Worm (Caenorhabditis elegans) whole organism, late embryonic: Measurements from ENCODE around the gene nhr-137.

Source experiments
- ceh-14 ChIP-seq: sonication (generic microtip); optimal IDR thresholded peaks from 2 replicates; lab custom pipeline; 2016; ENCODE audit warnings: missing genotype, missing genetic modification characterization, missing compliant biosample characterization
- ets-4 ChIP-seq: sonication (generic microtip); optimal IDR thresholded peaks from 2 replicates; lab custom pipeline; 2016; ENCODE audit warnings: missing genetic modification characterization, missing compliant biosample characterization
- hlh-30 ChIP-seq: sonication (generic microtip); optimal IDR thresholded peaks from 2 replicates; lab custom pipeline; 2017; ENCODE audit warnings: antibody characterized with exemption, missing genetic modification characterization, missing compliant biosample characterization; ENCODE audit not compliant: insufficient read depth
- hlh-8 ChIP-seq: sonication (generic microtip); optimal IDR thresholded peaks from 2 replicates; lab custom pipeline; 2016; ENCODE audit warnings: missing genotype, missing genetic modification characterization, missing compliant biosample characterization
- nfya-1 ChIP-seq: sonication (generic microtip); optimal IDR thresholded peaks from 2 replicates; lab custom pipeline; 2017; ENCODE audit warnings: missing genetic modification characterization, mild to moderate bottlenecking, missing compliant biosample characterization, antibody characterized with exemption, moderate library complexity
- pag-3 ChIP-seq: sonication (generic microtip); optimal IDR thresholded peaks from 2 replicates; lab custom pipeline; 2016; ENCODE audit warnings: missing compliant biosample characterization, missing genetic modification characterization, borderline replicate concordance
- pha-4 ChIP-seq: fragments of 150-350 bp; optimal IDR thresholded peaks from 2 replicates; lab custom pipeline; 2018; ENCODE audit warnings: missing biosample characterization, missing genetic modification reagents, missing genetic modification characterization
- pqm-1 ChIP-seq: sonication (generic microtip); optimal IDR thresholded peaks from 2 replicates; lab custom pipeline; 2016; ENCODE audit warnings: missing genetic modification characterization, missing compliant biosample characterization
- rnt-1 ChIP-seq: sonication (generic microtip); optimal IDR thresholded peaks from 2 replicates; lab custom pipeline; 2016; ENCODE audit warnings: missing genetic modification characterization, missing compliant biosample characterization
- sox-4 ChIP-seq: sonication (generic microtip); optimal IDR thresholded peaks from 2 replicates; lab custom pipeline; 2017; ENCODE audit warnings: mild to moderate bottlenecking, missing genetic modification characterization, inconsistent platforms, missing compliant biosample characterization
- syd-9 ChIP-seq: sonication (generic microtip); optimal IDR thresholded peaks from 2 replicates; lab custom pipeline; 2016; ENCODE audit warnings: mild to moderate bottlenecking, missing genetic modification characterization, moderate library complexity, missing compliant biosample characterization
- tbx-2 ChIP-seq: sonication (generic microtip); optimal IDR thresholded peaks from 2 replicates; lab custom pipeline; 2016; ENCODE audit warnings: missing genetic modification characterization, missing compliant biosample characterization
- unc-55 ChIP-seq: sonication (generic microtip); optimal IDR thresholded peaks from 2 replicates; lab custom pipeline; 2017; ENCODE audit warnings: missing biosample characterization, missing genetic modification reagents, missing genetic modification characterization

ce11 chrX:6653173-6653572, 15.6 kb downstream of the nhr-137 start:
- TF ChIP-seq nfya-1 (tag; lab: Kevin White, UChicago): no peak
- no peak for TF ChIP-seq syd-9 (tag; lab: Kevin White, UChicago)
- no peak for TF ChIP-seq tbx-2 (tag; lab: Kevin White, UChicago)
- TF ChIP-seq rnt-1 (tag; lab: Kevin White, UChicago): no peak
- TF ChIP-seq ceh-14 (tag; lab: Kevin White, UChicago): no peak
- TF ChIP-seq pqm-1: no peak
- TF ChIP-seq ets-4: no peak
- no peak for TF ChIP-seq hlh-30 (tag; lab: Kevin White, UChicago)
- no peak for TF ChIP-seq pag-3
- no peak for TF ChIP-seq pha-4 (tag; lab: Kevin White, UChicago)
- TF ChIP-seq sox-4 (tag; lab: Kevin White, UChicago): no peak
- TF ChIP-seq hlh-8 (tag; lab: Kevin White, UChicago): no peak
- no peak for TF ChIP-seq unc-55
